Worm (Caenorhabditis elegans): ENCODE results near the gene ttr-8.

DNA sequence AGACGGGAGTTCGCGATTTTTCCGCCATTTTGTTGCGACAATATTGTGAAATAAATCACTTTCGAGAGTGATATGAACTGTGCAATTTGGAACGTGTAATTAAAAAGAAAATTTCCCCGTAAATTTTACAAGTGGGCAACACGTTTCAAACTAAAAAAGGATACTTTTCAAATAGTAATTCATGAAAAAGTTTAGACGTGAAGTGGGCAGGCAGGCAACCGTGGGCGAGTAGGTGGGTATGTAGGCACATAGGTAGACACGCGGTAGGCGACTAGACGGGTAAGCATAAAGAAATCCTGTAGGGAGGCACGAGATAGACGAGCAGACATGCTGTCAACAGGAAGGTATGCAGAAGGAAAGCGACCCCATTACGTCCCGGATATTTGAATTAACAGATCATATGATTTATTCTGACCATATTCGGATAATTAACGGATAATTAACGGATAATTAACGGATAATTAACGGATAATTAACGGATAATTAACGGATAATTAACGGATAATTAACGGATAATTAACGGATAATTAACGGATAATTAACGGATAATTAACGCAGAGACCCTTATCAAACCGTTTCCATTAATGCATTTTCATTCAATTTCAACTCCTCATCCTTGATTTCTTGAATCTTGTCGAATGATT lies 28.3 kb upstream of the ttr-8 start, which contains the start of gene R13A5.11:
- TF ChIP-seq ztf-29 (GFP tag; IDR thresholded peaks at IDR 0.05): no peak
- no peak for TF ChIP-seq tab-1 (GFP tag; IDR thresholded peaks at IDR 0.05)
- no peak for TF ChIP-seq ref-1 (GFP tag; conservative IDR thresholded peaks at IDR 0.05)
- no peak for TF ChIP-seq cog-1 (tag; optimal IDR thresholded peaks at IDR 0.05)
- TF ChIP-seq klf-2 (GFP tag; conservative IDR thresholded peaks at IDR 0.05): no peak
- TF ChIP-seq flt-1 (GFP tag; IDR thresholded peaks at IDR 0.05): no peak
- TF ChIP-seq med-1 (GFP tag; optimal IDR thresholded peaks at IDR 0.05; ENCODE audit: insufficient read depth): no peak
- TF ChIP-seq ztf-23 (GFP tag; IDR thresholded peaks at IDR 0.05): no peak
